Fruit fly (Drosophila melanogaster): ENCODE results near the gene Arf1.

The Arf1 gene

DNA sequence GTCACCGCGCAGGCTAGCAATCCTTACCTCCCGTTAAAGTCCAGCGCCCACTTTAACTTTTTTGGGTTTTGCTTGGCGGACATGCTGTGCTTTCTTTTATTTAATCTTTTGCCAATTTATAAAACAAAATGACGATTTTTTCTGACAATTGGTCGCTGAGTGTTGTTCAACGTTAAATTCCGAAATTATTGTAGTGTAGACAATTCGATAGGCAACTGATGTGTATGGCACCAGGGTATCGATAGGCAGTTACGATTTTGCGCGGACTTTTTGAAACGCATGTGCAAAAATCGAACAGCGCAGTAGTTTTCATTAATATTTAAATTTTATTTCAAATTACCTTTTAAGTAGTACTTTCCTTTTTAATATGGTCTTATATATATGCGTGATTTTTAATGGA is 4.0 kb downstream of the Arf1 start, which contains the start of gene EMC4 (continued):
- TF ChIP-seq CG8924 (tag; optimal IDR thresholded peaks at IDR 0.05) (peak; percentile 56), CG6272 (GFP tag; IDR thresholded peaks at IDR 0.05) (no peak), Xrp1 (GFP tag; IDR thresholded peaks at IDR 0.05) (peak; percentile 38), CG10366 (GFP tag; IDR thresholded peaks at IDR 0.05) (peak; percentile 31; the same call in 1 of the 2 replicates), Ptx1 (GFP tag; IDR thresholded peaks at IDR 0.05) (no peak), Rfx (GFP tag; IDR thresholded peaks at IDR 0.05) (peak; percentile 78), CG1603 (tag; optimal IDR thresholded peaks at IDR 0.05) (peak; percentile 57), phol (tag; optimal IDR thresholded peaks at IDR 0.05) (peak; percentile 87), CG17361 (GFP tag; IDR thresholded peaks at IDR 0.05) (peak; percentile 27; the same call in 1 of the 3 replicates), crp (GFP tag; optimal IDR thresholded peaks at IDR 0.05) (peak in 1 of 2 experiments; percentile 16), CG31388 (GFP tag; optimal IDR thresholded peaks at IDR 0.05) (no peak), aop (GFP tag; IDR thresholded peaks at IDR 0.05) (no peak), CG12155 (GFP tag; optimal IDR thresholded peaks at IDR 0.05) (peak; percentile 40), run (tag; optimal IDR thresholded peaks at IDR 0.05) (no peak), pita (GFP tag; optimal IDR thresholded peaks at IDR 0.05) (no peak), CG3995 (GFP tag; optimal IDR thresholded peaks at IDR 0.05) (no peak), mam (GFP tag; optimal IDR thresholded peaks at IDR 0.05) (peak; percentile 70), CG10565 (GFP tag; optimal IDR thresholded peaks at IDR 0.05) (no peak), Abd-B (GFP tag; optimal IDR thresholded peaks at IDR 0.05) (no peak), CG4820 (GFP tag; optimal IDR thresholded peaks at IDR 0.05) (no peak), ac (GFP tag; optimal IDR thresholded peaks at IDR 0.05) (no peak), tio (GFP tag; optimal IDR thresholded peaks at IDR 0.05) (no peak), Mad (GFP tag; optimal IDR thresholded peaks at IDR 0.05) (peak; percentile 43), CG4328 (GFP tag; optimal IDR thresholded peaks at IDR 0.05) (no peak), CG8290 (GFP tag; optimal IDR thresholded peaks at IDR 0.05) (no peak), CG8290 (tag; optimal IDR thresholded peaks at IDR 0.05) (peak in 1 of 2 experiments; percentile 73), CG17912 (GFP tag; optimal IDR thresholded peaks at IDR 0.05) (no peak), CTCF (GFP tag; optimal IDR thresholded peaks at IDR 0.05) (peak; percentile 14), gfzf (GFP tag; optimal IDR thresholded peaks at IDR 0.05) (peak; percentile 21), Hr39 (optimal IDR thresholded peaks at IDR 0.05) (no peak), Gug (GFP tag; IDR thresholded peaks at IDR 0.05) (no peak; the same call in 3 of the 4 replicates), CHES-1-like (GFP tag; optimal IDR thresholded peaks at IDR 0.05) (peak; percentile 27), fd64A (GFP tag; optimal IDR thresholded peaks at IDR 0.05) (no peak), CG7786 (GFP tag; optimal IDR thresholded peaks at IDR 0.05) (peak; percentile 58), pan (optimal IDR thresholded peaks at IDR 0.05) (no peak), pan (GFP tag; optimal IDR thresholded peaks at IDR 0.05 in 1 of 2, IDR thresholded peaks at IDR 0.05 in 1 of 2) (no peak), CG10209 (GFP tag; optimal IDR thresholded peaks at IDR 0.05) (peak; percentile 9), p53 (GFP tag; optimal IDR thresholded peaks at IDR 0.05) (no peak), CG5953 (GFP tag; IDR thresholded peaks at IDR 0.05) (no peak), sna (GFP tag; IDR thresholded peaks at IDR 0.05; ENCODE audit: partially characterized antibody) (peak; percentile 66), Neu2 (GFP tag; optimal IDR thresholded peaks at IDR 0.05; ENCODE audit: borderline replicate concordance) (no peak), CG11093 (GFP tag; IDR thresholded peaks at IDR 0.05) (no peak), HLH4C (GFP tag; IDR thresholded peaks at IDR 0.05; ENCODE audit: partially characterized antibody) (peak; percentile 72), CG7556 (GFP tag; optimal IDR thresholded peaks at IDR 0.05) (peak; percentile 29), CG6765 (GFP tag; optimal IDR thresholded peaks at IDR 0.05) (no peak), grn (GFP tag; optimal IDR thresholded peaks at IDR 0.05) (no peak), Lhr (GFP tag; optimal IDR thresholded peaks at IDR 0.05) (peak; percentile 17), wor (GFP tag; IDR thresholded peaks at IDR 0.05) (no peak), CG11696 (GFP tag; IDR thresholded peaks at IDR 0.05) (no peak), prd (optimal IDR thresholded peaks at IDR 0.05) (no peak), prd (GFP tag; IDR thresholded peaks at IDR 0.05) (no peak), rib (GFP tag; IDR thresholded peaks at IDR 0.05) (peak; percentile 50; the same call in 1 of the 2 replicates), CG34422 (GFP tag; IDR thresholded peaks at IDR 0.05) (0 out of 3 replicates have a peak, but pooled peaks have one; percentile 18)

All from whole organism, embryonic.